Worm (Caenorhabditis elegans): Measurements from ENCODE around the gene C01G10.17.
A peak's percentile ranks its signal among the peaks of the same experiment; 100 is the strongest.

C01G10.17 gene

ce11 chrV:15132423-15132822 lies 41.9 kb downstream of the C01G10.17 start, which contains the start of gene str-171:
Gene str-171 (minus strand): TSS chrV:15132523.
- TF ChIP-seq pha-4 (GFP tag; IDR thresholded peaks at IDR 0.05) (no peak), pha-4 (tag; optimal IDR thresholded peaks at IDR 0.05) (no peak), lin-39 (tag; optimal IDR thresholded peaks at IDR 0.05) (no peak), duxl-1 (tag; optimal IDR thresholded peaks at IDR 0.05; ENCODE audit: poor library complexity) (no peak), daf-19 (GFP tag; conservative IDR thresholded peaks at IDR 0.05) (no peak), Y105C5A.15 (GFP tag; IDR thresholded peaks at IDR 0.05) (no peak), spr-1 (tag; optimal IDR thresholded peaks at IDR 0.05) (no peak), dmd-8 (GFP tag; IDR thresholded peaks at IDR 0.05) (no peak), set-16 (GFP tag; IDR thresholded peaks at IDR 0.05) (no peak), zfp-3 (GFP tag; conservative IDR thresholded peaks at IDR 0.05) (no peak), lir-3 (tag; optimal IDR thresholded peaks at IDR 0.05) (no peak), D1046.2 (GFP tag; IDR thresholded peaks at IDR 0.05) (no peak)

ce11 chrV:15133812-15134211 lies 43.3 kb downstream of the C01G10.17 start:
- TF ChIP-seq daf-12 (tag; optimal IDR thresholded peaks at IDR 0.05) (no peak), mdt-29 (GFP tag; IDR thresholded peaks at IDR 0.05) (no peak), dmd-8 (GFP tag; IDR thresholded peaks at IDR 0.05) (no peak), attf-4 (tag; optimal IDR thresholded peaks at IDR 0.05) (no peak), nhr-42 (GFP tag; IDR thresholded peaks at IDR 0.05) (no peak), daf-16 (GFP tag; optimal IDR thresholded peaks at IDR 0.05) (no peak), daf-16 (tag; optimal IDR thresholded peaks at IDR 0.05) (peak; percentile 25), lin-29 (GFP tag; IDR thresholded peaks at IDR 0.05) (no peak), php-3 (GFP tag; IDR thresholded peaks at IDR 0.05) (no peak), aha-1 (tag) (no peak), ces-1 (GFP tag; optimal IDR thresholded peaks at IDR 0.05) (no peak), nhr-6 (tag; optimal IDR thresholded peaks at IDR 0.05) (peak; percentile 8), spr-1 (tag; optimal IDR thresholded peaks at IDR 0.05) (no peak), mep-1 (tag; optimal IDR thresholded peaks at IDR 0.05) (no peak), egl-43 (GFP tag; IDR thresholded peaks at IDR 0.05) (no peak), zfp-3 (GFP tag; conservative IDR thresholded peaks at IDR 0.05) (no peak), pqm-1 (tag; optimal IDR thresholded peaks at IDR 0.05) (no peak), dmd-6 (GFP tag; IDR thresholded peaks at IDR 0.05) (peak; percentile 16; the same call in 1 of the 2 replicates), gei-8 (GFP tag; optimal IDR thresholded peaks at IDR 0.05) (no peak), egl-27 (tag; optimal IDR thresholded peaks at IDR 0.05) (no peak), zip-2 (tag; optimal IDR thresholded peaks at IDR 0.05) (no peak), F44E2.7 (GFP tag; IDR thresholded peaks at IDR 0.05) (no peak), nhr-28 (tag; optimal IDR thresholded peaks at IDR 0.05) (peak; percentile 36)

- TF ChIP-seq gei-8 (GFP tag; optimal IDR thresholded peaks at IDR 0.05), result no peak
- peak; percentile 94 for TF ChIP-seq mes-2 (tag; optimal IDR thresholded peaks at IDR 0.05; ENCODE audit: poor library complexity, severe bottlenecking)
- no peak for TF ChIP-seq F10B5.3 (tag; optimal IDR thresholded peaks at IDR 0.05)
- no peak for TF ChIP-seq madf-5 (GFP tag; IDR thresholded peaks at IDR 0.05)
- TF ChIP-seq nhr-77 (tag; optimal IDR thresholded peaks at IDR 0.05), result peak; percentile 79
- TF ChIP-seq fos-1 (tag; optimal IDR thresholded peaks at IDR 0.05), result no peak
- TF ChIP-seq nhr-6 (tag; optimal IDR thresholded peaks at IDR 0.05), result peak; percentile 97
- peak; percentile 58 for TF ChIP-seq lin-13 (GFP tag; optimal IDR thresholded peaks at IDR 0.05)
- TF ChIP-seq fkh-10 (GFP tag; optimal IDR thresholded peaks at IDR 0.05), result peak; percentile 60
- no peak for TF ChIP-seq nhr-42 (GFP tag; IDR thresholded peaks at IDR 0.05)
- peak; percentile 43; the same call in 1 of the 2 replicates for TF ChIP-seq hmg-1.1 (GFP tag; IDR thresholded peaks at IDR 0.05)
- no peak for TF ChIP-seq nhr-102 (tag; optimal IDR thresholded peaks at IDR 0.05)
- TF ChIP-seq hlh-11 (tag; optimal IDR thresholded peaks at IDR 0.05), result peak; percentile 31
- peak in 1 of 2 experiments; percentile 72 for TF ChIP-seq hif-1 (tag; optimal IDR thresholded peaks at IDR 0.05)
- TF ChIP-seq nhr-28 (tag; optimal IDR thresholded peaks at IDR 0.05), result peak; percentile 69
- peak in 1 of 2 experiments; percentile 46 for TF ChIP-seq lsy-2 (tag; optimal IDR thresholded peaks at IDR 0.05)
- TF ChIP-seq egl-27 (tag; optimal IDR thresholded peaks at IDR 0.05), result no peak
- TF ChIP-seq F49E8.2 (tag; optimal IDR thresholded peaks at IDR 0.05; ENCODE audit: borderline replicate concordance), result no peak
- no peak for TF ChIP-seq zag-1 (tag; optimal IDR thresholded peaks at IDR 0.05)
- TF ChIP-seq dve-1 (tag; optimal IDR thresholded peaks at IDR 0.05; ENCODE audit: insufficient read depth), result peak; percentile 55
- TF ChIP-seq daf-16 (GFP tag; optimal IDR thresholded peaks at IDR 0.05), result no peak
- TF ChIP-seq daf-16 (tag; optimal IDR thresholded peaks at IDR 0.05), result peak; percentile 10
- TF ChIP-seq dmd-6 (GFP tag; IDR thresholded peaks at IDR 0.05), result peak; percentile 39; the same call in 1 of the 2 replicates
- TF ChIP-seq unc-130 (GFP tag; optimal IDR thresholded peaks at IDR 0.05), result peak; percentile 47
- TF ChIP-seq Y105C5A.15 (GFP tag; IDR thresholded peaks at IDR 0.05), result no peak
- TF ChIP-seq unc-39 (tag; optimal IDR thresholded peaks at IDR 0.05), result no peak
These were observed 46.2 kb downstream of the C01G10.17 start, which contains the start of gene aipl-1 for ce11 chrV:15136772-15137171. Gene aipl-1 (minus strand): TSS chrV:15136801.
